Fruit fly (Drosophila melanogaster) whole organism, pupa: ENCODE results near the gene Sirup.

Source experiments
- CG10348 ChIP-seq: fragments of 200-800 bp; sonication (Bioruptor generic); IDR thresholded peaks from 2 replicates; pipeline ENCODE4 v1.3.6; 2022; ENCODE audit warnings: missing biosample characterization, missing genetic modification characterization
- CG12605 ChIP-seq: fragments of 200-800 bp; sonication (Bioruptor generic); IDR thresholded peaks from 2 replicates; pipeline ENCODE4 v1.3.6; 2022; ENCODE audit warnings: missing biosample characterization, missing genetic modification characterization
- CG13204 ChIP-seq: fragments of 200-800 bp; sonication (Bioruptor generic); optimal IDR thresholded peaks from 2 replicates; lab custom pipeline; 2018; ENCODE audit warnings: missing biosample characterization, mild to moderate bottlenecking, missing genetic modification characterization, moderate library complexity
- CG14655 ChIP-seq: fragments of 200-800 bp; sonication (Bioruptor generic); optimal IDR thresholded peaks from 3 replicates; lab custom pipeline; 2017; ENCODE audit warnings: mild to moderate bottlenecking, missing biosample characterization, missing genetic modification reagents, missing genetic modification characterization
- CG15710 ChIP-seq: fragments of 200-800 bp; sonication (Bioruptor generic); optimal IDR thresholded peaks from 2 replicates; lab custom pipeline; 2018; ENCODE audit warnings: missing biosample characterization, mild to moderate bottlenecking, missing genetic modification characterization, moderate library complexity
- CG17806 ChIP-seq: fragments of 200-800 bp; sonication (Bioruptor generic); optimal IDR thresholded peaks from 2 replicates; lab custom pipeline; 2018; ENCODE audit warnings: missing biosample characterization, mild to moderate bottlenecking, missing genetic modification characterization, moderate library complexity
- CG32121 ChIP-seq: fragments of 200-800 bp; sonication (Bioruptor generic); IDR thresholded peaks from 2 replicates; pipeline ENCODE4 v1.3.6; 2022; ENCODE audit warnings: missing biosample characterization, missing genetic modification characterization
- CG34367 ChIP-seq: fragments of 200-800 bp; sonication (Bioruptor generic); optimal IDR thresholded peaks from 2 replicates; lab custom pipeline; 2018; ENCODE audit warnings: missing biosample characterization, mild to moderate bottlenecking, missing genetic modification characterization
- CG4496 ChIP-seq: fragments of 200-800 bp; sonication (Bioruptor generic); IDR thresholded peaks from 3 replicates; pipeline ENCODE4 v1.3.6; 2022; ENCODE audit warnings: missing biosample characterization, missing genetic modification characterization
- CG8159 ChIP-seq: fragments of 200-800 bp; sonication (Bioruptor generic); optimal IDR thresholded peaks from 3 replicates; lab custom pipeline; 2018; ENCODE audit warnings: missing biosample characterization, mild to moderate bottlenecking, missing genetic modification characterization, moderate library complexity
- CG8301 ChIP-seq: fragments of 200-800 bp; sonication (Bioruptor generic); optimal IDR thresholded peaks from 2 replicates; lab custom pipeline; 2018; ENCODE audit warnings: missing biosample characterization, mild to moderate bottlenecking, missing genetic modification characterization
- CG9948 ChIP-seq: fragments of 200-800 bp; sonication (Bioruptor generic); optimal IDR thresholded peaks from 2 replicates; lab custom pipeline; 2018; ENCODE audit warnings: missing biosample characterization, mild to moderate bottlenecking, missing genetic modification characterization, moderate library complexity
- D1 ChIP-seq: fragments of 200-800 bp; sonication (Bioruptor generic); optimal IDR thresholded peaks from 2 replicates; lab custom pipeline; 2018; ENCODE audit warnings: missing biosample characterization, mild to moderate bottlenecking, missing genetic modification characterization, moderate library complexity
- EcR ChIP-seq: fragments of 200-800 bp; sonication (Bioruptor generic); optimal IDR thresholded peaks from 3 replicates; lab custom pipeline; 2019; ENCODE audit warnings: missing biosample characterization, missing genetic modification characterization, mild to moderate bottlenecking, moderate library complexity, missing genetic modification reagents
- Ets98B ChIP-seq: fragments of 200-800 bp; sonication (Bioruptor generic); IDR thresholded peaks from 2 replicates; pipeline ENCODE4 v1.3.6; 2022; ENCODE audit warnings: missing biosample characterization, missing genetic modification characterization
- Pif1A ChIP-seq: fragments of 200-800 bp; sonication (Bioruptor generic); optimal IDR thresholded peaks from 3 replicates; lab custom pipeline; 2016; ENCODE audit warnings: missing biosample characterization, missing genetic modification characterization
- Pif1B ChIP-seq: fragments of 200-800 bp; sonication (Bioruptor generic); optimal IDR thresholded peaks from 3 replicates; lab custom pipeline; 2016; ENCODE audit warnings: missing biosample characterization, missing genetic modification characterization
- Snoo ChIP-seq: fragments of 200-800 bp; sonication (Bioruptor generic); optimal IDR thresholded peaks from 3 replicates; lab custom pipeline; 2017; ENCODE audit warnings: missing biosample characterization, mild to moderate bottlenecking, missing genetic modification characterization, inconsistent platforms
- fd96Ca ChIP-seq: fragments of 200-800 bp; sonication (Bioruptor generic); IDR thresholded peaks from 3 replicates; pipeline ENCODE4 v1.3.6; 2022; ENCODE audit warnings: missing biosample characterization, missing genetic modification characterization
- gl ChIP-seq: fragments of 200-800 bp; sonication (Bioruptor generic); optimal IDR thresholded peaks from 2 replicates; lab custom pipeline; 2018; ENCODE audit warnings: missing biosample characterization, mild to moderate bottlenecking, missing genetic modification characterization
- rn ChIP-seq: fragments of 200-800 bp; sonication (Bioruptor generic); IDR thresholded peaks from 2 replicates; pipeline ENCODE4 v1.3.6; 2022; ENCODE audit warnings: missing biosample characterization, missing genetic modification characterization

Sirup gene

dm6 chr2L:7960581-7961530 lies 37.8 kb upstream of the Sirup start:
- no peak for TF ChIP-seq CG10348 (GFP tag; lab: Robert Waterston, UW)
- peak; percentile 37 for TF ChIP-seq CG34367
- peak; percentile 45 for TF ChIP-seq gl
- TF ChIP-seq Pif1B (GFP tag; lab: Kevin White, UChicago), result peak; percentile 42
- TF ChIP-seq Ets98B (GFP tag; lab: Robert Waterston, UW), result peak; percentile 18; the same call in 1 of the 2 replicates
- TF ChIP-seq CG15710 (tag; lab: Kevin White, UChicago), result peak; percentile 21
- TF ChIP-seq fd96Ca, result peak; percentile 37; the same call in 1 of the 3 replicates
- peak; percentile 69; the same call in 1 of the 2 replicates for TF ChIP-seq CG12605
- peak; percentile 1 for TF ChIP-seq D1 (tag; lab: Kevin White, UChicago)
- TF ChIP-seq EcR (GFP tag; lab: Kevin White, UChicago), result no peak
- TF ChIP-seq Pif1A (GFP tag; lab: Kevin White, UChicago), result peak; percentile 2
- peak; percentile 16 for TF ChIP-seq CG13204
- peak; percentile 77 for TF ChIP-seq CG14655 (GFP tag; lab: Kevin White, UChicago)
- peak; percentile 24 for TF ChIP-seq CG8159 (tag; lab: Kevin White, UChicago)
- TF ChIP-seq CG32121 (GFP tag; lab: Robert Waterston, UW), result no peak
- no peak for TF ChIP-seq Snoo
- TF ChIP-seq CG8301, result peak; percentile 53
- TF ChIP-seq rn (GFP tag; lab: Robert Waterston, UW), result no peak
- TF ChIP-seq CG17806 (tag; lab: Kevin White, UChicago), result peak; percentile 47
- peak; percentile 57; the same call in 2 of the 3 replicates for TF ChIP-seq CG4496
- TF ChIP-seq CG9948 (tag; lab: Kevin White, UChicago), result peak; percentile 39

dm6 chr2L:7962237-7962636 lies 36.4 kb upstream of the Sirup start:
- no peak for TF ChIP-seq Ets98B (GFP tag; lab: Robert Waterston, UW)
- TF ChIP-seq CG13204, result peak; percentile 62
- TF ChIP-seq gl, result no peak
- no peak for TF ChIP-seq CG4496
- TF ChIP-seq CG9948 (tag; lab: Kevin White, UChicago), result no peak
- TF ChIP-seq EcR (GFP tag; lab: Kevin White, UChicago), result peak; percentile 99

dm6 chr2L:7962881-7963280 lies 35.8 kb upstream of the Sirup start:
- TF ChIP-seq CG4496, result no peak
- no peak for TF ChIP-seq CG32121 (GFP tag; lab: Robert Waterston, UW)
- TF ChIP-seq CG8159 (tag; lab: Kevin White, UChicago), result no peak
- no peak for TF ChIP-seq Snoo
- no peak for TF ChIP-seq CG9948 (tag; lab: Kevin White, UChicago)
- no peak for TF ChIP-seq D1 (tag; lab: Kevin White, UChicago)
- TF ChIP-seq Pif1B (GFP tag; lab: Kevin White, UChicago), result no peak
- TF ChIP-seq rn (GFP tag; lab: Robert Waterston, UW), result no peak
- no peak for TF ChIP-seq fd96Ca
- TF ChIP-seq CG14655 (GFP tag; lab: Kevin White, UChicago), result no peak
- TF ChIP-seq Pif1A (GFP tag; lab: Kevin White, UChicago), result no peak
- no peak for TF ChIP-seq Ets98B (GFP tag; lab: Robert Waterston, UW)
- no peak for TF ChIP-seq CG13204
- TF ChIP-seq CG12605, result no peak

- TF ChIP-seq CG15710 (tag; lab: Kevin White, UChicago) (peak; percentile 66), Snoo (peak; percentile 63), D1 (tag; lab: Kevin White, UChicago) (no peak), CG12605 (peak; percentile 90), CG14655 (GFP tag; lab: Kevin White, UChicago) (peak; percentile 76), EcR (GFP tag; lab: Kevin White, UChicago) (no peak), Pif1A (GFP tag; lab: Kevin White, UChicago) (peak; percentile 78), fd96Ca (peak; percentile 90), CG8301 (peak; percentile 79), CG13204 (peak; percentile 63), CG4496 (peak; percentile 96), CG17806 (tag; lab: Kevin White, UChicago) (peak; percentile 57), CG8159 (tag; lab: Kevin White, UChicago) (peak; percentile 61), rn (GFP tag; lab: Robert Waterston, UW) (peak; percentile 80), CG9948 (tag; lab: Kevin White, UChicago) (peak; percentile 61), CG10348 (GFP tag; lab: Robert Waterston, UW) (peak; percentile 67), CG32121 (GFP tag; lab: Robert Waterston, UW) (peak; percentile 94), gl (peak; percentile 6), Ets98B (GFP tag; lab: Robert Waterston, UW) (peak; percentile 93), Pif1B (GFP tag; lab: Kevin White, UChicago) (peak; percentile 50), CG34367 (peak; percentile 65)
Measured at dm6 chr2L:7964611-7965010, 34.1 kb upstream of the Sirup start.

- TF ChIP-seq CG14655 (GFP tag; lab: Kevin White, UChicago), result peak; percentile 61
- peak; percentile 27 for TF ChIP-seq Pif1A (GFP tag; lab: Kevin White, UChicago)
- peak; percentile 1 for TF ChIP-seq CG15710 (tag; lab: Kevin White, UChicago)
- TF ChIP-seq CG8159 (tag; lab: Kevin White, UChicago), result peak; percentile 47
- TF ChIP-seq gl, result no peak
- TF ChIP-seq CG10348 (GFP tag; lab: Robert Waterston, UW), result no peak
- TF ChIP-seq EcR (GFP tag; lab: Kevin White, UChicago), result peak; percentile 18
- TF ChIP-seq D1 (tag; lab: Kevin White, UChicago), result peak; percentile 19
- TF ChIP-seq CG17806 (tag; lab: Kevin White, UChicago), result peak; percentile 44
- no peak for TF ChIP-seq fd96Ca
- TF ChIP-seq CG9948 (tag; lab: Kevin White, UChicago), result peak; percentile 42
- TF ChIP-seq CG34367, result peak; percentile 5
- peak; percentile 52 for TF ChIP-seq CG8301
Measured at dm6 chr2L:7965808-7966460, 32.7 kb upstream of the Sirup start.
